Fruit fly (Drosophila melanogaster) Kc167 (cell line): ENCODE results near the gene Sec5.

Experiments
- Myc ChIP-seq: fragments of >200 bp; optimal IDR thresholded peaks from 2 replicates; lab custom pipeline; 2017; ENCODE audit warnings: missing external identifiers
- Sin3A ChIP-seq: fragments of >200 bp; optimal IDR thresholded peaks from 2 replicates; lab custom pipeline; 2018; ENCODE audit warnings: missing external identifiers
- psq ChIP-seq: fragments of >200 bp; optimal IDR thresholded peaks from 2 replicates; lab custom pipeline; 2017; ENCODE audit warnings: missing external identifiers

DNA sequence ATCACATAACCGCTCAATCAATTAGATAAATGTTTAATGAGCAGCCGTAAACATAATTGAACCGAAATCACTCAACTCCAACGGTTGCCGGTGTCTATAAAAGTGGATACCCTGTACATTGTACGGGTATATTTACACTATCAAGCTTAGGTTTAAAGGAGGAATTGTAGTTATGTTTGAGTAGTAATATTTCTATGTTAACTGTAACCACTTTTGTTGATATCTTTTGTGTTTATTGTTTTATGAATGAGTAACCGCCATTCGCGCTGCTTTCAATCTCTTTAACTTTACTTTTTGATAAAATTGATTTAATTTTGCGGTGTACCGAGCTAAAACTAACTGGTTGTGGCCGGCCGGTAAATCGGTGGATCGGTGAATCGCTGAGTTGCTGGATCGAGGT is 24.9 kb downstream of the Sec5 start:
- TF ChIP-seq Sin3A (lab: Kevin White, UChicago) (no peak), Myc (lab: Kevin White, UChicago) (no peak), psq (lab: Kevin White, UChicago) (no peak)
